Worm (Caenorhabditis elegans): ENCODE measurements around the gene T16H12.13.
A peak's percentile ranks its signal among the peaks of the same experiment; 100 is the strongest.

Gene T16H12.13

DNA sequence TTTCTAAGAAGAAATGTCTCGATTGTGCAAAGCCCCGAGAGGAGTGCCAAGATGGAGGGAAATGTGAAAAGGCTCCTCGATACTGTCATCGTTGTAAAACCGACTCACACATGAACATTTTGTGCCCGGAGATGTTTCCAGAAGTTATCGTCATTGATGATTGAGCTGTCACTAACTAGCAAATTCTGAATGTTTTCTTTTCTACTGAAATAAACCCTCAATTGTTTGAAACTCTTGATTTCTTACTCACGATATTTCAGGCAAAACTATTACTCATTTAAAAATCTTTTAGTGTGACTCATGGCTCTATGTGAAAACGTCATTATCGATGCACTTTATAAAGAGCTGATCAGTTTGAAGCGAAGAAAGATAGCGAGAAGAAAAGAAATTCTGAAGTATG, at the start of gene T16H12.13:
Gene T16H12.13 (plus strand): TSS at position 301 of the 400 bp plus-strand sequence.
- TF ChIP-seq efl-1 (optimal IDR thresholded peaks at IDR 0.05) (no peak), efl-1 (GFP tag; optimal IDR thresholded peaks at IDR 0.05 in 1 of 2) (peak in 1 of 2 experiments; percentile 63), C34B4.2 (tag; optimal IDR thresholded peaks at IDR 0.05) (no peak), xbp-1 (tag; optimal IDR thresholded peaks at IDR 0.05) (no peak), fos-1 (tag; optimal IDR thresholded peaks at IDR 0.05) (no peak)

DNA sequence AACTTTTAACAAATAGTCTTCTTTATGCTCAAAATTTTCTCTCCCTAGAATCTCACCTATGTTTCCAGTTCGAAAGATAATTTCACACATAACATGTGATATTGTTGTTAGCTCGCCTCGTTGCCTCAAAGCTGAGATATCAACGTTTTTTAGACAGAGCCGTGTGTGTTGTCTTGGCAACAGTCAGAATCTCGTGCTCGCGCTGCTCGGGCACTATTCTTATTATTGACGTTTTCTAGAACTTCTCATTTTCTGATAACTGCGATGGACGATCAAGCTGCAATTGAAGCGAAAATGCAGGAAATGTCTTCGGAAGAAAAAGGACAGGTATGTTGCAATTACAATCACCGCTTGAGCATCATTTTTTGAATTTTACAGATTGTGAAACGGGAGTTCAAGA, 49.4 kb upstream of the T16H12.13 start, which contains the start of gene xbx-3:
Gene xbx-3 (plus strand): TSS at position 163 of the 400 bp plus-strand sequence.
- TF ChIP-seq lsy-2 (tag; optimal IDR thresholded peaks at IDR 0.05) (no peak), mep-1 (tag; optimal IDR thresholded peaks at IDR 0.05) (peak; percentile 20), mab-9 (GFP tag; IDR thresholded peaks at IDR 0.05) (no peak), nhr-11 (tag; optimal IDR thresholded peaks at IDR 0.05) (peak; percentile 66), fkh-8 (tag; optimal IDR thresholded peaks at IDR 0.05) (peak; percentile 98), snpc-4 (tag; optimal IDR thresholded peaks at IDR 0.05) (no peak), sox-4 (tag; optimal IDR thresholded peaks at IDR 0.05) (peak; percentile 84), unc-86 (tag; optimal IDR thresholded peaks at IDR 0.05) (no peak), nhr-85 (tag) (no peak), nhr-84 (tag; optimal IDR thresholded peaks at IDR 0.05) (no peak), xbp-1 (tag; optimal IDR thresholded peaks at IDR 0.05) (peak; percentile 27), ztf-4 (tag; optimal IDR thresholded peaks at IDR 0.05) (peak; percentile 34), C04F5.9 (tag; optimal IDR thresholded peaks at IDR 0.05) (no peak), aha-1 (tag; optimal IDR thresholded peaks at IDR 0.05) (no peak), sup-37 (GFP tag; optimal IDR thresholded peaks at IDR 0.05) (no peak), nhr-71 (tag; optimal IDR thresholded peaks at IDR 0.05) (peak; percentile 84), nhr-20 (tag; optimal IDR thresholded peaks at IDR 0.05) (peak; percentile 13), lin-13 (GFP tag; optimal IDR thresholded peaks at IDR 0.05) (no peak), ama-1 (optimal IDR thresholded peaks at IDR 0.05) (no peak), swsn-7 (tag; optimal IDR thresholded peaks at IDR 0.05) (peak; percentile 44), pax-3 (tag; optimal IDR thresholded peaks at IDR 0.05) (peak; percentile 29), efl-3 (GFP tag; optimal IDR thresholded peaks at IDR 0.05) (no peak), nhr-90 (tag; optimal IDR thresholded peaks at IDR 0.05; ENCODE audit: poor library complexity) (no peak), nhr-47 (tag; optimal IDR thresholded peaks at IDR 0.05) (peak; percentile 79), ceh-8 (GFP tag; optimal IDR thresholded peaks at IDR 0.05) (no peak), pqm-1 (tag; optimal IDR thresholded peaks at IDR 0.05) (no peak), fkh-10 (GFP tag; optimal IDR thresholded peaks at IDR 0.05) (peak; percentile 17), dsc-1 (tag; optimal IDR thresholded peaks at IDR 0.05) (peak; percentile 29)

DNA sequence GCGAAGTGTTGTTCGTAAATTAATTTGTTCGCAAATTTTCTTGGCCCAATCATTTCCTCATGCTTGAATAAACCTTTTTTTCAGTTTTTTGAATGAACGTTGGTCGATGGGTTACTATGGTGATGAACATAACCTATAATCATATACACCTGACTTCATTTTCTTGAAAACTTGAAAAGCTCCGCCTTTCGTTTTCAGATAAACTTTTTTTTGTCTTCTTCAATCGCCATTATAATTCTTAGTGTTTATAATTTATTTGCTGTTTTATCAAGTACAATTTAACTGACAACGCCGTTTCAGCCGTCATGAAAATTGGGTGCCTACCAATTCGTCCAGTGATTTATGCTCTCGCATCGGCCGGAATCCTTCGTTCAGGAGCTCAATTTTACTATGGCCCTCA, 48.1 kb upstream of the T16H12.13 start, which contains the start of gene M04D8.7:
Gene M04D8.7 (plus strand): TSS at position 301 of the 400 bp plus-strand sequence.
- TF ChIP-seq fkh-8 (tag; optimal IDR thresholded peaks at IDR 0.05), result peak; percentile 41
- peak; percentile 12 for TF ChIP-seq nhr-71 (tag; optimal IDR thresholded peaks at IDR 0.05)
- no peak for TF ChIP-seq fkh-4 (tag; optimal IDR thresholded peaks at IDR 0.05; ENCODE audit: borderline replicate concordance)

DNA sequence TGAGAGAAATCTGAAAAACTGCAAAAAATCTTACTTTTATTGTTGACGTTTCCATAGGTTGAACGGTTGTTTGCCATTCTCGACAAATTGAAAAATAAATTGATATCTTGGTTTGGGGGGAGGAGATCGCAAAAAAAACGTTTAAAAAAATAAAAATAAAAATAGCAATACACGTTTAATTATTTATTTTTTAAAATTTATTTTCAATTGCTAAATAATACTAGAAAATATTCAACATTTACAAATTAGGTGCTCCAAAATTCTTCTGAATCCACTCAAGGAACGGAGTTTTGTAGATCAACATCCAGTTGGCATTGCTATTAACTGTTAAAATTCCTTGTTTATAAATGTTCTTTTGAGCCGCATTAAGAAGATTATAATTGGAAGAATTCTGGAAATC, 45.2 kb upstream of the T16H12.13 start, which contains the start of gene T16G12.7:
Gene T16G12.7 (minus strand): TSS at position 101 of the 400 bp plus-strand sequence.
- TF ChIP-seq lin-15B (tag; optimal IDR thresholded peaks at IDR 0.05) (no peak), hlh-4 (tag; optimal IDR thresholded peaks at IDR 0.05) (no peak), vab-15 (tag; optimal IDR thresholded peaks at IDR 0.05) (no peak), fkh-8 (tag; optimal IDR thresholded peaks at IDR 0.05) (no peak), pax-3 (tag; optimal IDR thresholded peaks at IDR 0.05) (no peak), ceh-88 (GFP tag; IDR thresholded peaks at IDR 0.05) (no peak), C04F5.9 (tag; optimal IDR thresholded peaks at IDR 0.05) (no peak), dpl-1 (GFP tag; optimal IDR thresholded peaks at IDR 0.05) (no peak), skn-1 (tag; optimal IDR thresholded peaks at IDR 0.05) (no peak), nhr-84 (tag; optimal IDR thresholded peaks at IDR 0.05) (no peak), ceh-82 (tag; optimal IDR thresholded peaks at IDR 0.05) (no peak), swsn-7 (tag; optimal IDR thresholded peaks at IDR 0.05) (no peak), isw-1 (GFP tag; IDR thresholded peaks at IDR 0.05) (no peak), lin-39 (tag; optimal IDR thresholded peaks at IDR 0.05) (no peak), F16B12.6 (tag; optimal IDR thresholded peaks at IDR 0.05) (no peak), mef-2 (tag; optimal IDR thresholded peaks at IDR 0.05) (no peak), ceh-90 (tag; optimal IDR thresholded peaks at IDR 0.05) (no peak), nhr-76 (tag; optimal IDR thresholded peaks at IDR 0.05) (no peak), C34B4.2 (tag; optimal IDR thresholded peaks at IDR 0.05) (no peak), lin-14 (GFP tag; optimal IDR thresholded peaks at IDR 0.05) (no peak)
